Fruit fly (Drosophila melanogaster): ENCODE measurements around the gene CG14907.

Gene CG14907

dm6 chr3R:16630564-16630963 is 21.6 kb downstream of the CG14907 start:
- TF ChIP-seq CG34224 (GFP tag; IDR thresholded peaks at IDR 0.05; ENCODE audit: partially characterized antibody) (no peak), dmrt11E (tag; optimal IDR thresholded peaks at IDR 0.05) (peak; percentile 73), Max (GFP tag; optimal IDR thresholded peaks at IDR 0.05) (peak; percentile 11), chn (GFP tag; optimal IDR thresholded peaks at IDR 0.05) (no peak), CG14710 (tag; optimal IDR thresholded peaks at IDR 0.05) (peak; percentile 49), CG8924 (tag; optimal IDR thresholded peaks at IDR 0.05) (peak; percentile 23), mld (GFP tag; IDR thresholded peaks at IDR 0.05; ENCODE audit: partially characterized antibody) (no peak), CG4404 (GFP tag; IDR thresholded peaks at IDR 0.05) (peak; percentile 61), CG9932 (GFP tag; IDR thresholded peaks at IDR 0.05) (no peak), fd102C (GFP tag; optimal IDR thresholded peaks at IDR 0.05) (peak; percentile 59), dysf (GFP tag; IDR thresholded peaks at IDR 0.05) (no peak), z (GFP tag; IDR thresholded peaks at IDR 0.05) (no peak), CG2712 (tag; optimal IDR thresholded peaks at IDR 0.05) (peak; percentile 62), CG11560 (tag; IDR thresholded peaks at IDR 0.05) (no peak), HmgZ (tag; optimal IDR thresholded peaks at IDR 0.05) (no peak), CG10979 (tag; optimal IDR thresholded peaks at IDR 0.05) (peak; percentile 32), tna (GFP tag; IDR thresholded peaks at IDR 0.05; ENCODE audit: partially characterized antibody) (no peak), Nf-YB (GFP tag; optimal IDR thresholded peaks at IDR 0.05) (no peak), cad (GFP tag; optimal IDR thresholded peaks at IDR 0.05) (no peak), Ada2b (GFP tag; IDR thresholded peaks at IDR 0.05) (no peak), Trl (optimal IDR thresholded peaks at IDR 0.05) (no peak), Trl (GFP tag; optimal IDR thresholded peaks at IDR 0.05) (peak; percentile 5), Med (GFP tag) (no peak), CG7839 (tag; optimal IDR thresholded peaks at IDR 0.05) (no peak), lmd (GFP tag; IDR thresholded peaks at IDR 0.05) (peak; percentile 24), Bdp1 (GFP tag; optimal IDR thresholded peaks at IDR 0.05) (no peak), Mes4 (GFP tag; optimal IDR thresholded peaks at IDR 0.05) (no peak), CkIIα-i1 (GFP tag; IDR thresholded peaks at IDR 0.05) (no peak), bbx (GFP tag; IDR thresholded peaks at IDR 0.05; ENCODE audit: partially characterized antibody) (no peak), B-H1 (GFP tag; IDR thresholded peaks at IDR 0.05) (no peak), onecut (GFP tag; IDR thresholded peaks at IDR 0.05) (0 out of 2 replicates have a peak, but pooled peaks have one; percentile 9), prd (optimal IDR thresholded peaks at IDR 0.05) (no peak), prd (GFP tag; IDR thresholded peaks at IDR 0.05) (peak; percentile 54; the same call in 2 of the 3 replicates), cg (GFP tag; optimal IDR thresholded peaks at IDR 0.05) (peak; percentile 48), CG32767 (GFP tag; IDR thresholded peaks at IDR 0.05) (no peak), otp (GFP tag; IDR thresholded peaks at IDR 0.05) (no peak), repo (GFP tag; optimal IDR thresholded peaks at IDR 0.05) (no peak), CG10267 (tag; optimal IDR thresholded peaks at IDR 0.05) (peak; percentile 53), CG9727 (GFP tag; optimal IDR thresholded peaks at IDR 0.05) (peak; percentile 49), fd96Cb (tag; optimal IDR thresholded peaks at IDR 0.05) (peak; percentile 1), CG10959 (GFP tag; IDR thresholded peaks at IDR 0.05) (0 out of 2 replicates have a peak, but pooled peaks have one; percentile 19), D19A (tag; optimal IDR thresholded peaks at IDR 0.05) (peak; percentile 27), ham (GFP tag; IDR thresholded peaks at IDR 0.05) (no peak), CG15479 (GFP tag; optimal IDR thresholded peaks at IDR 0.05) (no peak), Xrp1 (GFP tag; IDR thresholded peaks at IDR 0.05) (peak; percentile 59; the same call in 1 of the 2 replicates), CG4424 (GFP tag; optimal IDR thresholded peaks at IDR 0.05) (no peak), phol (tag; optimal IDR thresholded peaks at IDR 0.05) (peak; percentile 28), CoRest (tag; optimal IDR thresholded peaks at IDR 0.05) (peak; percentile 23), Dref (GFP tag; IDR thresholded peaks at IDR 0.05) (no peak), CG12391 (tag; optimal IDR thresholded peaks at IDR 0.05) (peak; percentile 39), CG1603 (tag; optimal IDR thresholded peaks at IDR 0.05) (peak; percentile 38), zen (tag; optimal IDR thresholded peaks at IDR 0.05) (peak; percentile 80)

All from whole organism, embryonic.